Fruit fly (Drosophila melanogaster) whole organism, embryonic: ENCODE results near the gene spz3.

Experiments used
- Asciz ChIP-seq: fragments of 200-800 bp; sonication (Bioruptor generic); optimal IDR thresholded peaks from 2 replicates; lab custom pipeline; 2017; ENCODE audit warnings: missing biosample characterization, mild to moderate bottlenecking, missing genetic modification characterization, missing genetic modification reagents
- Bgb ChIP-seq: fragments of 200-800 bp; sonication (Bioruptor generic); IDR thresholded peaks from 2 replicates; pipeline ENCODE4 v1.3.6; 2022; ENCODE audit warnings: missing biosample characterization, missing genetic modification characterization; ENCODE audit not compliant: partially characterized antibody
- Blimp-1 ChIP-seq: fragments of 200-800 bp; sonication (Bioruptor generic); optimal IDR thresholded peaks from 3 replicates; lab custom pipeline; 2018; ENCODE audit warnings: missing biosample characterization, missing genetic modification characterization, mild to moderate bottlenecking, moderate library complexity, missing genetic modification reagents
- CG10462 ChIP-seq: fragments of 200-800 bp; sonication (Bioruptor generic); optimal IDR thresholded peaks from 2 replicates; lab custom pipeline; 2016; ENCODE audit warnings: missing biosample characterization, missing genetic modification characterization
- CG11085 ChIP-seq: fragments of 200-800 bp; sonication (Bioruptor generic); IDR thresholded peaks from 2 replicates; pipeline ENCODE4 v1.3.6; 2022; ENCODE audit warnings: missing biosample characterization, missing genetic modification characterization
- CG11456 ChIP-seq: fragments of 200-800 bp; sonication (Bioruptor generic); IDR thresholded peaks from 3 replicates; pipeline ENCODE4 v1.3.6; 2022; ENCODE audit warnings: missing biosample characterization, missing genetic modification characterization
- CG12219 ChIP-seq: fragments of 200-800 bp; sonication (Bioruptor generic); optimal IDR thresholded peaks from 3 replicates; lab custom pipeline; 2018; ENCODE audit warnings: missing biosample characterization, mild to moderate bottlenecking, missing genetic modification characterization
- CG13894 ChIP-seq: fragments of 200-800 bp; sonication (Bioruptor generic); optimal IDR thresholded peaks from 3 replicates; lab custom pipeline; 2018; ENCODE audit warnings: missing biosample characterization, mild to moderate bottlenecking, missing genetic modification characterization, moderate library complexity
- CG15514 ChIP-seq: fragments of 200-800 bp; sonication (Bioruptor generic); optimal IDR thresholded peaks from 3 replicates; lab custom pipeline; 2017; ENCODE audit warnings: missing biosample characterization, missing genetic modification characterization, mild to moderate bottlenecking, moderate library complexity, missing genetic modification reagents
- CG17328 ChIP-seq: fragments of 200-800 bp; sonication (Bioruptor generic); IDR thresholded peaks from 2 replicates; pipeline ENCODE4 v1.3.6; 2022; ENCODE audit warnings: missing biosample characterization, missing genetic modification characterization
- CG2712 ChIP-seq: fragments of 200-800 bp; optimal IDR thresholded peaks from 3 replicates; lab custom pipeline; 2019; ENCODE audit warnings: missing biosample characterization, mild to moderate bottlenecking, missing genetic modification characterization, moderate library complexity
- CG34224 ChIP-seq: fragments of 200-800 bp; sonication (Bioruptor generic); IDR thresholded peaks from 3 replicates; pipeline ENCODE4 v1.3.6; 2022; ENCODE audit warnings: missing biosample characterization, missing genetic modification characterization; ENCODE audit not compliant: partially characterized antibody
- CG3838 ChIP-seq: fragments of 200-800 bp; sonication (Bioruptor generic); optimal IDR thresholded peaks from 3 replicates; lab custom pipeline; 2016; ENCODE audit warnings: missing biosample characterization, missing genetic modification characterization
- CG4730 ChIP-seq: fragments of 200-800 bp; sonication (Bioruptor generic); IDR thresholded peaks from 2 replicates; pipeline ENCODE4 v1.3.6; 2022; ENCODE audit warnings: missing biosample characterization, missing genetic modification characterization
- CG6175 ChIP-seq: fragments of 200-800 bp; sonication (Bioruptor generic); IDR thresholded peaks from 3 replicates; pipeline ENCODE4 v1.3.6; 2022; ENCODE audit warnings: missing biosample characterization, missing genetic modification characterization
- CG6765 ChIP-seq: fragments of 200-800 bp; sonication (Bioruptor generic); optimal IDR thresholded peaks from 3 replicates; lab custom pipeline; 2017; ENCODE audit warnings: missing biosample characterization, mild to moderate bottlenecking, missing genetic modification characterization
- CG6791 ChIP-seq: fragments of 200-800 bp; sonication (Bioruptor generic); IDR thresholded peaks from 3 replicates; pipeline ENCODE4 v1.3.6; 2022; ENCODE audit warnings: missing biosample characterization, missing genetic modification characterization; ENCODE audit not compliant: partially characterized antibody
- CG7987 ChIP-seq: fragments of 200-800 bp; sonication (Bioruptor generic); optimal IDR thresholded peaks from 2 replicates; lab custom pipeline; 2018; ENCODE audit warnings: missing biosample characterization, mild to moderate bottlenecking, missing genetic modification characterization, moderate library complexity
- CG8089 ChIP-seq: fragments of 200-800 bp; sonication (Bioruptor generic); optimal IDR thresholded peaks from 3 replicates; lab custom pipeline; 2016; ENCODE audit warnings: missing biosample characterization, missing genetic modification characterization
- CG8388 ChIP-seq: fragments of 200-800 bp; sonication (Bioruptor generic); optimal IDR thresholded peaks from 2 replicates; lab custom pipeline; 2019; ENCODE audit warnings: missing biosample characterization, mild to moderate bottlenecking, missing genetic modification characterization, moderate library complexity
- CG9876 ChIP-seq: fragments of 200-800 bp; sonication (Bioruptor generic); optimal IDR thresholded peaks from 2 replicates; lab custom pipeline; 2016; ENCODE audit warnings: missing biosample characterization, missing genetic modification characterization
- CkIIα-i1 ChIP-seq: fragments of 200-800 bp; sonication (Bioruptor generic); IDR thresholded peaks from 2 replicates; pipeline ENCODE4 v1.3.6; 2022; ENCODE audit warnings: missing biosample characterization, missing genetic modification characterization
- D19A ChIP-seq: fragments of 200-800 bp; optimal IDR thresholded peaks from 3 replicates; lab custom pipeline; 2019; ENCODE audit warnings: missing biosample characterization, mild to moderate bottlenecking, missing genetic modification characterization, moderate library complexity
- Dad ChIP-seq: fragments of 200-800 bp; sonication (Bioruptor generic); optimal IDR thresholded peaks from 3 replicates; lab custom pipeline; 2016; ENCODE audit warnings: missing biosample characterization, missing genetic modification characterization
- Hand ChIP-seq: fragments of 200-800 bp; sonication (Bioruptor generic); optimal IDR thresholded peaks from 2 replicates; lab custom pipeline; 2017; ENCODE audit warnings: mild to moderate bottlenecking, missing biosample characterization, missing genetic modification reagents, missing genetic modification characterization
- Lhr ChIP-seq: fragments of 200-800 bp; sonication (Bioruptor generic); optimal IDR thresholded peaks from 3 replicates; lab custom pipeline; 2017; ENCODE audit warnings: mild to moderate bottlenecking, missing biosample characterization, missing genetic modification reagents, missing genetic modification characterization
- Max ChIP-seq: fragments of 200-800 bp; sonication (Bioruptor generic); optimal IDR thresholded peaks from 2 replicates; lab custom pipeline; 2016; ENCODE audit warnings: missing biosample characterization, mild to moderate bottlenecking, missing genetic modification characterization
- Med ChIP-seq: fragments of 200-800 bp; sonication (Bioruptor generic); peaks from one replicate; lab custom pipeline; 2016; ENCODE audit warnings: missing biosample characterization, missing genetic modification characterization, mild to moderate bottlenecking, inconsistent platforms, moderate library complexity
- Ravus ChIP-seq: fragments of 200-800 bp; sonication (Bioruptor generic); IDR thresholded peaks from 2 replicates; pipeline ENCODE4 v1.3.6; 2022; ENCODE audit warnings: missing biosample characterization, missing genetic modification characterization
- Side ChIP-seq: fragments of 200-800 bp; sonication (Bioruptor generic); optimal IDR thresholded peaks from 2 replicates; lab custom pipeline; 2016; ENCODE audit warnings: missing biosample characterization, missing genetic modification characterization
- Trl ChIP-seq, 3 experiments: fragments of >200 bp in 2 of 3; fragments of 200-800 bp in 1 of 3; sonication (Bioruptor generic) in 1 of 3; optimal IDR thresholded peaks; 2 replicates in 1 of 3; 3 replicates in 2 of 3; lab custom pipeline; 2016 to 2017; ENCODE audit warnings: missing biosample characterization in 1 of 3, missing genetic modification characterization in 1 of 3
- Xbp1 ChIP-seq: fragments of 200-800 bp; sonication (Bioruptor generic); optimal IDR thresholded peaks from 3 replicates; lab custom pipeline; 2016; ENCODE audit warnings: missing biosample characterization, mild to moderate bottlenecking, missing genetic modification characterization
- YL-1 ChIP-seq: fragments of 200-800 bp; sonication (Bioruptor generic); optimal IDR thresholded peaks from 3 replicates; lab custom pipeline; 2017; ENCODE audit warnings: missing biosample characterization, mild to moderate bottlenecking, missing genetic modification characterization
- chinmo ChIP-seq: fragments of 200-800 bp; sonication (Bioruptor generic); IDR thresholded peaks from 4 replicates; pipeline ENCODE4 v1.3.6; 2022; ENCODE audit warnings: missing biosample characterization, missing genetic modification characterization; ENCODE audit not compliant: partially characterized antibody
- corto ChIP-seq: fragments of 200-800 bp; sonication (Bioruptor generic); optimal IDR thresholded peaks from 2 replicates; lab custom pipeline; 2016; ENCODE audit warnings: missing biosample characterization, mild to moderate bottlenecking, missing genetic modification characterization, moderate library complexity
- dpn ChIP-seq, 2 experiments: fragments of 200-800 bp; sonication (Bioruptor generic); optimal IDR thresholded peaks; 3 replicates each; lab custom pipeline; 2016; ENCODE audit warnings: missing biosample characterization in 2 of 2, missing genetic modification characterization in 2 of 2
- ems ChIP-seq: fragments of 200-800 bp; sonication (Bioruptor generic); optimal IDR thresholded peaks from 3 replicates; lab custom pipeline; 2016; ENCODE audit warnings: missing biosample characterization, missing genetic modification characterization
- lmd ChIP-seq: fragments of 200-800 bp; sonication (Bioruptor generic); IDR thresholded peaks from 2 replicates; pipeline ENCODE4 v1.3.6; 2022; ENCODE audit warnings: missing biosample characterization, missing genetic modification characterization
- p53 ChIP-seq: fragments of 200-800 bp; sonication (Bioruptor generic); optimal IDR thresholded peaks from 2 replicates; lab custom pipeline; 2016; ENCODE audit warnings: missing biosample characterization, missing genetic modification characterization
- prd ChIP-seq, 3 experiments: fragments of >200 bp in 2 of 3; fragments of 200-800 bp in 1 of 3; sonication (Bioruptor generic) in 1 of 3; optimal IDR thresholded peaks in 2 of 3; IDR thresholded peaks in 1 of 3; 2 replicates in 2 of 3; 3 replicates in 1 of 3; pipeline versions ENCODE4 v1.3.6 to Lab custom; 2017 to 2022; ENCODE audit warnings: missing biosample characterization in 1 of 3, missing genetic modification characterization in 1 of 3
- pzg ChIP-seq: fragments of 200-800 bp; sonication (Bioruptor generic); optimal IDR thresholded peaks from 3 replicates; lab custom pipeline; 2018; ENCODE audit warnings: missing biosample characterization, mild to moderate bottlenecking, missing genetic modification characterization, moderate library complexity
- scrt ChIP-seq: fragments of 200-800 bp; sonication (Bioruptor generic); optimal IDR thresholded peaks from 2 replicates; lab custom pipeline; 2018; ENCODE audit warnings: missing biosample characterization, mild to moderate bottlenecking, missing genetic modification characterization, moderate library complexity
- sens-2 ChIP-seq: fragments of 200-800 bp; sonication (Bioruptor generic); IDR thresholded peaks from 2 replicates; pipeline ENCODE4 v1.3.6; 2022; ENCODE audit warnings: missing biosample characterization, missing genetic modification characterization
- shn ChIP-seq: fragments of 200-800 bp; sonication (Bioruptor generic); optimal IDR thresholded peaks from 3 replicates; lab custom pipeline; 2016; ENCODE audit warnings: missing biosample characterization, missing genetic modification characterization
- tna ChIP-seq: fragments of 200-800 bp; sonication (Bioruptor generic); IDR thresholded peaks from 2 replicates; pipeline ENCODE4 v1.3.6; 2022; ENCODE audit warnings: missing biosample characterization, missing genetic modification characterization; ENCODE audit not compliant: partially characterized antibody
- wdn ChIP-seq: fragments of 200-800 bp; sonication (Bioruptor generic); IDR thresholded peaks from 2 replicates; pipeline ENCODE4 v1.3.6; 2022; ENCODE audit warnings: missing biosample characterization, missing genetic modification characterization
- wek ChIP-seq: fragments of 200-800 bp; sonication (Bioruptor generic); optimal IDR thresholded peaks from 3 replicates; lab custom pipeline; 2018; ENCODE audit warnings: missing biosample characterization, mild to moderate bottlenecking, missing genetic modification characterization, moderate library complexity
- wor ChIP-seq: fragments of 200-800 bp; sonication (Bioruptor generic); IDR thresholded peaks from 2 replicates; pipeline ENCODE4 v1.3.6; 2022; ENCODE audit warnings: missing biosample characterization, missing genetic modification characterization
- yki ChIP-seq: fragments of >200 bp; optimal IDR thresholded peaks from 3 replicates; lab custom pipeline; 2018

The spz3 gene

DNA sequence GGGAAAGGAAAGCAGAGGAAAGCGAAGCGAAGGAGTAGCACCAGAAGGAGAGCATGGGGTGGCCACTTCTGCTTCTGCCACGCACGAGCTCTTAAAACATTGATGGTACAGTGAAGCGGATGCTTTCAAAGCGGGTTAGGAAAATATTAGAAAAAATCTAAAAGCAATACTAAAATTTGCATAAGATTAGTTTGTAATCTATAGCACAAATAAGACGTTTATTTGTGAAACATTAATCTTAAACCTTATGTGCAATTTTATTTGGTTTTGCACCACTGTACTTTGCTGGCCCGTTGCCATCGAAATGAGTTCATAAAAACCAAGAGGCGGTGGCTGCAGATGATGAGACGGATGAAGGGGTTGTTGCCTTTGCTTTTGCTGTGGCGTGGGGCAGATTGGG, 46.0 kb upstream of the spz3 start (continued):
- TF ChIP-seq Lhr (GFP tag; lab: Kevin White, UChicago) (peak; percentile 33), CG10462 (peak; percentile 49), CG15514 (GFP tag; lab: Kevin White, UChicago) (peak; percentile 81), wek (GFP tag; lab: Kevin White, UChicago) (peak; percentile 52), CG6765 (GFP tag; lab: Kevin White, UChicago) (peak; percentile 66), YL-1 (peak; percentile 21), CkIIα-i1 (GFP tag; lab: Robert Waterston, UW) (0 out of 2 replicates have a peak, but pooled peaks have one; percentile 38), Xbp1 (GFP tag; lab: Kevin White, UChicago) (peak; percentile 85), CG8089 (GFP tag; lab: Kevin White, UChicago) (peak; percentile 82), CG7987 (GFP tag; lab: Kevin White, UChicago) (peak; percentile 60), ems (peak; percentile 89), Ravus (peak; percentile 73), Max (peak; percentile 82), dpn (GFP tag; optimal IDR thresholded peaks at IDR 0.05; lab: Kevin White, UChicago) (peak; percentile 84 to 85), CG17328 (GFP tag; lab: Robert Waterston, UW) (peak; percentile 92), CG2712 (tag; lab: Kevin White, UChicago) (peak; percentile 91), Blimp-1 (GFP tag; lab: Kevin White, UChicago) (peak; percentile 92), wor (peak; percentile 86), CG13894 (tag; lab: Kevin White, UChicago) (peak; percentile 87), Trl (optimal IDR thresholded peaks at IDR 0.05; lab: Kevin White, UChicago) (no peak), Trl (GFP tag; optimal IDR thresholded peaks at IDR 0.05; lab: Kevin White, UChicago) (peak; percentile 88), sens-2 (GFP tag; lab: Robert Waterston, UW) (peak; percentile 76), corto (peak; percentile 70), scrt (peak; percentile 83), chinmo (no peak), wdn (GFP tag; lab: Robert Waterston, UW) (peak; percentile 85), CG6175 (GFP tag; lab: Robert Waterston, UW) (peak; percentile 47; the same call in 1 of the 3 replicates), CG34224 (no peak), pzg (no peak), D19A (tag; lab: Kevin White, UChicago) (peak; percentile 83), CG4730 (GFP tag; lab: Robert Waterston, UW) (peak; percentile 85), CG3838 (GFP tag; lab: Kevin White, UChicago) (peak; percentile 6), CG12219 (GFP tag; lab: Kevin White, UChicago) (peak; percentile 89), CG9876 (peak; percentile 77), Asciz (peak; percentile 90), prd (optimal IDR thresholded peaks at IDR 0.05; lab: Kevin White, UChicago) (no peak), prd (GFP tag; IDR thresholded peaks at IDR 0.05; lab: Robert Waterston, UW) (peak; percentile 94), Med (GFP tag; lab: Kevin White, UChicago) (peak; percentile 98), Bgb (GFP tag; lab: Robert Waterston, UW) (no peak), CG11456 (GFP tag; lab: Robert Waterston, UW) (peak; percentile 78), tna (no peak), Side (GFP tag; lab: Kevin White, UChicago) (peak; percentile 89), CG6791 (GFP tag; lab: Robert Waterston, UW) (no peak), shn (peak; percentile 41), Hand (GFP tag; lab: Kevin White, UChicago) (peak; percentile 79), yki (lab: Kevin White, UChicago) (no peak), CG8388 (GFP tag; lab: Kevin White, UChicago) (peak; percentile 85), lmd (peak; percentile 92), CG11085 (GFP tag; lab: Robert Waterston, UW) (peak; percentile 81), p53 (GFP tag; lab: Kevin White, UChicago) (peak; percentile 22), Dad (GFP tag; lab: Kevin White, UChicago) (peak; percentile 79)
